In genomic region chr3L:7866558-7866957, dm6 we compare ENCODE assay signal across 1 fruit fly cellular context.
TF ChIP-seq lines count a peak whose summit lies in the region.

No protein-coding gene starts in this region.

TF ChIP-seq in whole organism, embryonic, 481 proteins besides CTCF, POLR2A, EP300 and RAD21 (continued from another document and continues in another):
- TF ChIP-seq CG17612 (GFP tag; IDR thresholded peaks at IDR 0.05; lab: Robert Waterston, UW) (0 out of 2 replicates have a peak, but pooled peaks have one; percentile 6), Atf3 (GFP tag; optimal IDR thresholded peaks at IDR 0.05; lab: Kevin White, UChicago) (no peak), en (GFP tag; optimal IDR thresholded peaks at IDR 0.05; lab: Kevin White, UChicago) (no peak), Max (GFP tag; optimal IDR thresholded peaks at IDR 0.05; lab: Kevin White, UChicago) (no peak), CG17328 (GFP tag; IDR thresholded peaks at IDR 0.05; lab: Robert Waterston, UW) (no peak), CG9215 (GFP tag; IDR thresholded peaks at IDR 0.05; lab: Robert Waterston, UW) (peak; percentile 46; the same call in 1 of the 2 replicates), CG18764 (GFP tag; optimal IDR thresholded peaks at IDR 0.05; lab: Kevin White, UChicago) (no peak), croc (GFP tag; conservative IDR thresholded peaks at IDR 0.05; lab: Robert Waterston, UW) (no peak), zen2 (GFP tag; IDR thresholded peaks at IDR 0.05; lab: Robert Waterston, UW; ENCODE audit: partially characterized antibody) (no peak), maf-S (GFP tag; optimal IDR thresholded peaks at IDR 0.05; lab: Kevin White, UChicago) (no peak), CG14860 (GFP tag; IDR thresholded peaks at IDR 0.05; lab: Robert Waterston, UW; ENCODE audit: partially characterized antibody) (no peak), bigmax (GFP tag; optimal IDR thresholded peaks at IDR 0.05; lab: Kevin White, UChicago) (no peak), repo (GFP tag; optimal IDR thresholded peaks at IDR 0.05; lab: Kevin White, UChicago) (no peak), CG6683 (GFP tag; optimal IDR thresholded peaks at IDR 0.05; lab: Kevin White, UChicago) (no peak), Camta (GFP tag; optimal IDR thresholded peaks at IDR 0.05; lab: Kevin White, UChicago) (no peak), NK7.1 (GFP tag; optimal IDR thresholded peaks at IDR 0.05; lab: Kevin White, UChicago) (no peak), dm (GFP tag; optimal IDR thresholded peaks at IDR 0.05; lab: Kevin White, UChicago) (no peak), Dip2 (GFP tag; IDR thresholded peaks at IDR 0.05; lab: Robert Waterston, UW) (no peak), CG15601 (tag; optimal IDR thresholded peaks at IDR 0.05; lab: Kevin White, UChicago) (no peak), Bdp1 (GFP tag; optimal IDR thresholded peaks at IDR 0.05; lab: Kevin White, UChicago) (no peak), ranshi (GFP tag; IDR thresholded peaks at IDR 0.05; lab: Robert Waterston, UW) (no peak), CG12942 (GFP tag; optimal IDR thresholded peaks at IDR 0.05; lab: Kevin White, UChicago) (peak; percentile 1), kay (GFP tag; optimal IDR thresholded peaks at IDR 0.05; lab: Kevin White, UChicago) (no peak), Ptx1 (GFP tag; IDR thresholded peaks at IDR 0.05; lab: Robert Waterston, UW) (no peak), CG8478 (optimal IDR thresholded peaks at IDR 0.05; lab: Kevin White, UChicago) (no peak), sens (GFP tag; lab: Kevin White, UChicago) (no peak), crol (GFP tag; IDR thresholded peaks at IDR 0.05; lab: Robert Waterston, UW) (no peak), bab2 (GFP tag; optimal IDR thresholded peaks at IDR 0.05; lab: Kevin White, UChicago) (no peak), CG4617 (GFP tag; optimal IDR thresholded peaks at IDR 0.05; lab: Kevin White, UChicago; ENCODE audit: borderline replicate concordance) (no peak), tx (GFP tag; optimal IDR thresholded peaks at IDR 0.05; lab: Kevin White, UChicago) (no peak), stc (GFP tag; IDR thresholded peaks at IDR 0.05; lab: Robert Waterston, UW) (no peak), MTF-1 (GFP tag; optimal IDR thresholded peaks at IDR 0.05; lab: Kevin White, UChicago; ENCODE audit: borderline replicate concordance) (no peak), chm (GFP tag; IDR thresholded peaks at IDR 0.05; lab: Robert Waterston, UW) (no peak), CG6765 (GFP tag; optimal IDR thresholded peaks at IDR 0.05; lab: Kevin White, UChicago) (peak; percentile 6), hkb (optimal IDR thresholded peaks at IDR 0.05; lab: Kevin White, UChicago) (no peak), hkb (GFP tag; IDR thresholded peaks at IDR 0.05; lab: Robert Waterston, UW) (peak; percentile 37), knrl (GFP tag; IDR thresholded peaks at IDR 0.05; lab: Robert Waterston, UW; ENCODE audit: partially characterized antibody) (no peak), CG2116 (GFP tag; optimal IDR thresholded peaks at IDR 0.05; lab: Kevin White, UChicago) (no peak), nom (GFP tag; optimal IDR thresholded peaks at IDR 0.05; lab: Kevin White, UChicago) (no peak), CG12236 (GFP tag; optimal IDR thresholded peaks at IDR 0.05; lab: Kevin White, UChicago) (no peak), Ets65A (GFP tag; lab: Kevin White, UChicago) (no peak), CG13775 (GFP tag; optimal IDR thresholded peaks at IDR 0.05; lab: Kevin White, UChicago) (no peak), Jarid2 (GFP tag; optimal IDR thresholded peaks at IDR 0.05; lab: Kevin White, UChicago) (no peak), CoRest (tag; optimal IDR thresholded peaks at IDR 0.05; lab: Kevin White, UChicago) (peak; percentile 12), kah (GFP tag; optimal IDR thresholded peaks at IDR 0.05; lab: Kevin White, UChicago) (no peak), dmrt11E (tag; optimal IDR thresholded peaks at IDR 0.05; lab: Kevin White, UChicago) (no peak), Mrtf (GFP tag; IDR thresholded peaks at IDR 0.05; lab: Robert Waterston, UW) (0 out of 3 replicates have a peak, but pooled peaks have one; percentile 34), Sry-β (GFP tag; optimal IDR thresholded peaks at IDR 0.05; lab: Kevin White, UChicago) (no peak), Aef1 (GFP tag; IDR thresholded peaks at IDR 0.05; lab: Robert Waterston, UW) (no peak), fru (optimal IDR thresholded peaks at IDR 0.05; lab: Kevin White, UChicago) (no peak), dati (GFP tag; IDR thresholded peaks at IDR 0.05; lab: Robert Waterston, UW) (no peak), sima (GFP tag; optimal IDR thresholded peaks at IDR 0.05; lab: Kevin White, UChicago) (no peak), CG3163 (GFP tag; optimal IDR thresholded peaks at IDR 0.05; lab: Kevin White, UChicago) (no peak), Xrp1 (GFP tag; IDR thresholded peaks at IDR 0.05; lab: Robert Waterston, UW) (peak; percentile 5; the same call in 1 of the 2 replicates), CG17359 (tag; optimal IDR thresholded peaks at IDR 0.05; lab: Kevin White, UChicago) (peak; percentile 20), onecut (GFP tag; IDR thresholded peaks at IDR 0.05; lab: Robert Waterston, UW) (no peak), CG15073 (GFP tag; optimal IDR thresholded peaks at IDR 0.05; lab: Kevin White, UChicago) (no peak), CG17802 (tag; optimal IDR thresholded peaks at IDR 0.05; lab: Kevin White, UChicago) (no peak), pum (GFP tag; optimal IDR thresholded peaks at IDR 0.05; lab: Kevin White, UChicago) (no peak), zfh1 (GFP tag; IDR thresholded peaks at IDR 0.05; lab: Robert Waterston, UW) (no peak), abd-A (tag; optimal IDR thresholded peaks at IDR 0.05; lab: Kevin White, UChicago) (no peak), kni (GFP tag; optimal IDR thresholded peaks at IDR 0.05; lab: Kevin White, UChicago) (no peak), unc-4 (GFP tag; IDR thresholded peaks at IDR 0.05; lab: Robert Waterston, UW; ENCODE audit: partially characterized antibody) (no peak), HmgZ (tag; optimal IDR thresholded peaks at IDR 0.05; lab: Kevin White, UChicago) (no peak), Sox102F (GFP tag; optimal IDR thresholded peaks at IDR 0.05; lab: Kevin White, UChicago) (peak; percentile 1), CG6254 (GFP tag; optimal IDR thresholded peaks at IDR 0.05; lab: Kevin White, UChicago) (no peak), CG4282 (GFP tag; optimal IDR thresholded peaks at IDR 0.05; lab: Kevin White, UChicago) (no peak), gcm2 (GFP tag; optimal IDR thresholded peaks at IDR 0.05; lab: Kevin White, UChicago) (no peak), Hr3 (GFP tag; optimal IDR thresholded peaks at IDR 0.05; lab: Kevin White, UChicago) (no peak), CG1832 (GFP tag; optimal IDR thresholded peaks at IDR 0.05; lab: Kevin White, UChicago) (no peak), ham (GFP tag; IDR thresholded peaks at IDR 0.05; lab: Robert Waterston, UW) (no peak), ci (GFP tag; IDR thresholded peaks at IDR 0.05; lab: Robert Waterston, UW) (no peak), CG31441 (GFP tag; IDR thresholded peaks at IDR 0.05; lab: Robert Waterston, UW) (no peak), fd96Cb (tag; optimal IDR thresholded peaks at IDR 0.05; lab: Kevin White, UChicago) (no peak), CG7745 (tag; optimal IDR thresholded peaks at IDR 0.05; lab: Kevin White, UChicago) (no peak), Hand (GFP tag; optimal IDR thresholded peaks at IDR 0.05; lab: Kevin White, UChicago) (no peak), Taf1 (GFP tag; IDR thresholded peaks at IDR 0.05; lab: Robert Waterston, UW) (peak; percentile 52; the same call in 1 of the 2 replicates), hth (optimal IDR thresholded peaks at IDR 0.05; lab: Kevin White, UChicago) (no peak), vnd (GFP tag; IDR thresholded peaks at IDR 0.05; lab: Robert Waterston, UW; ENCODE audit: partially characterized antibody) (no peak), eve (GFP tag; optimal IDR thresholded peaks at IDR 0.05; lab: Kevin White, UChicago) (peak in 1 of 2 experiments; percentile 77), dysf (GFP tag; IDR thresholded peaks at IDR 0.05; lab: Robert Waterston, UW) (peak; percentile 62; the same call in 2 of the 3 replicates), CG1602 (GFP tag; optimal IDR thresholded peaks at IDR 0.05; lab: Kevin White, UChicago) (no peak), pita (GFP tag; optimal IDR thresholded peaks at IDR 0.05; lab: Kevin White, UChicago) (no peak), CG11456 (GFP tag; IDR thresholded peaks at IDR 0.05; lab: Robert Waterston, UW) (peak; percentile 50; the same call in 1 of the 3 replicates), CG5245 (GFP tag; optimal IDR thresholded peaks at IDR 0.05; lab: Kevin White, UChicago) (no peak), HLH3B (GFP tag; IDR thresholded peaks at IDR 0.05; lab: Robert Waterston, UW) (0 out of 2 replicates have a peak, but pooled peaks have one; percentile 9), HHEX (GFP tag; optimal IDR thresholded peaks at IDR 0.05; lab: Kevin White, UChicago) (peak; percentile 51), CG8924 (tag; optimal IDR thresholded peaks at IDR 0.05; lab: Kevin White, UChicago) (no peak), Hey (tag; optimal IDR thresholded peaks at IDR 0.05; lab: Kevin White, UChicago) (no peak), CG4328 (GFP tag; optimal IDR thresholded peaks at IDR 0.05; lab: Kevin White, UChicago) (no peak), Chrac-16 (GFP tag; optimal IDR thresholded peaks at IDR 0.05; lab: Kevin White, UChicago) (no peak), CG13287 (GFP tag; IDR thresholded peaks at IDR 0.05; lab: Robert Waterston, UW; ENCODE audit: partially characterized antibody) (no peak), mirr (GFP tag; optimal IDR thresholded peaks at IDR 0.05; lab: Kevin White, UChicago) (no peak), CG1792 (GFP tag; optimal IDR thresholded peaks at IDR 0.05; lab: Kevin White, UChicago) (no peak), Hr51 (GFP tag; optimal IDR thresholded peaks at IDR 0.05; lab: Kevin White, UChicago) (peak in 1 of 2 experiments; percentile 12), fd3F (GFP tag; optimal IDR thresholded peaks at IDR 0.05; lab: Kevin White, UChicago) (peak; percentile 3), fu2 (GFP tag; optimal IDR thresholded peaks at IDR 0.05; lab: Kevin White, UChicago) (no peak), mld (GFP tag; IDR thresholded peaks at IDR 0.05; lab: Robert Waterston, UW; ENCODE audit: partially characterized antibody) (no peak), Doc3 (GFP tag; IDR thresholded peaks at IDR 0.05; lab: Robert Waterston, UW; ENCODE audit: partially characterized antibody) (no peak), vvl (GFP tag; IDR thresholded peaks at IDR 0.05; lab: Robert Waterston, UW) (peak; percentile 24; the same call in 1 of the 2 replicates), HmgD (GFP tag; optimal IDR thresholded peaks at IDR 0.05; lab: Kevin White, UChicago) (no peak), Abd-B (GFP tag; optimal IDR thresholded peaks at IDR 0.05; lab: Kevin White, UChicago) (no peak), CG2875 (GFP tag; optimal IDR thresholded peaks at IDR 0.05; lab: Kevin White, UChicago) (peak; percentile 23), zfh2 (GFP tag; optimal IDR thresholded peaks at IDR 0.05; lab: Kevin White, UChicago) (peak; percentile 28), CG17186 (GFP tag; optimal IDR thresholded peaks at IDR 0.05; lab: Kevin White, UChicago) (no peak), CG9932 (GFP tag; IDR thresholded peaks at IDR 0.05; lab: Robert Waterston, UW) (peak; percentile 25; the same call in 1 of the 2 replicates), Scr (GFP tag; IDR thresholded peaks at IDR 0.05; lab: Robert Waterston, UW; ENCODE audit: partially characterized antibody) (no peak), run (tag; optimal IDR thresholded peaks at IDR 0.05; lab: Kevin White, UChicago) (no peak), stwl (tag; optimal IDR thresholded peaks at IDR 0.05; lab: Kevin White, UChicago) (no peak), CG15514 (GFP tag; optimal IDR thresholded peaks at IDR 0.05; lab: Kevin White, UChicago) (peak; percentile 49), eyg (GFP tag; optimal IDR thresholded peaks at IDR 0.05; lab: Kevin White, UChicago) (no peak), ATbp (GFP tag; optimal IDR thresholded peaks at IDR 0.05; lab: Kevin White, UChicago) (peak; percentile 4), cato (GFP tag; optimal IDR thresholded peaks at IDR 0.05; lab: Kevin White, UChicago; ENCODE audit: borderline replicate concordance) (no peak), cg (GFP tag; optimal IDR thresholded peaks at IDR 0.05; lab: Kevin White, UChicago) (no peak), D19B (GFP tag; optimal IDR thresholded peaks at IDR 0.05; lab: Kevin White, UChicago) (peak; percentile 42), insv (GFP tag; optimal IDR thresholded peaks at IDR 0.05; lab: Kevin White, UChicago) (no peak), otp (GFP tag; IDR thresholded peaks at IDR 0.05; lab: Robert Waterston, UW) (no peak), BtbVII (GFP tag; optimal IDR thresholded peaks at IDR 0.05; lab: Kevin White, UChicago) (no peak), Fer2 (tag; optimal IDR thresholded peaks at IDR 0.05; lab: Kevin White, UChicago) (no peak), Fer1 (GFP tag; optimal IDR thresholded peaks at IDR 0.05; lab: Kevin White, UChicago) (no peak), CG11093 (GFP tag; IDR thresholded peaks at IDR 0.05; lab: Robert Waterston, UW) (peak; percentile 17; the same call in 1 of the 3 replicates), CG5180 (GFP tag; optimal IDR thresholded peaks at IDR 0.05; lab: Kevin White, UChicago) (no peak), gro (GFP tag; optimal IDR thresholded peaks at IDR 0.05; lab: Kevin White, UChicago) (no peak), Deaf1 (tag; optimal IDR thresholded peaks at IDR 0.05; lab: Kevin White, UChicago) (no peak), Adf1 (GFP tag; IDR thresholded peaks at IDR 0.05; lab: Robert Waterston, UW) (no peak), gem (tag; optimal IDR thresholded peaks at IDR 0.05; lab: Kevin White, UChicago) (peak; percentile 52), tup (GFP tag; optimal IDR thresholded peaks at IDR 0.05; lab: Kevin White, UChicago) (no peak), CG4424 (GFP tag; optimal IDR thresholded peaks at IDR 0.05; lab: Kevin White, UChicago) (no peak), YL-1 (GFP tag; optimal IDR thresholded peaks at IDR 0.05; lab: Kevin White, UChicago) (no peak), crc (GFP tag; optimal IDR thresholded peaks at IDR 0.05; lab: Kevin White, UChicago) (no peak), CG30403 (GFP tag; optimal IDR thresholded peaks at IDR 0.05; lab: Kevin White, UChicago) (peak; percentile 1), Myb (GFP tag; optimal IDR thresholded peaks at IDR 0.05; lab: Kevin White, UChicago) (no peak), rib (GFP tag; IDR thresholded peaks at IDR 0.05; lab: Robert Waterston, UW) (no peak; the same call in 1 of the 2 replicates), CG11085 (GFP tag; IDR thresholded peaks at IDR 0.05; lab: Robert Waterston, UW) (peak; percentile 39), Bteb2 (GFP tag; optimal IDR thresholded peaks at IDR 0.05; lab: Kevin White, UChicago) (no peak), ftz-f1 (GFP tag; optimal IDR thresholded peaks at IDR 0.05; lab: Kevin White, UChicago) (no peak)
